Worm (Caenorhabditis elegans): Measurements from ENCODE around the gene srd-12.
A peak's percentile ranks its signal among the peaks of the same experiment; 100 is the strongest.

Gene srd-12

ce11 chrIV:5587964-5588860 lies 41.8 kb downstream of the srd-12 start:
- TF ChIP-seq lsy-2 (tag; optimal IDR thresholded peaks at IDR 0.05), result peak in 1 of 2 experiments; percentile 54
- peak; percentile 32 for TF ChIP-seq snpc-4 (tag; optimal IDR thresholded peaks at IDR 0.05)
- no peak for TF ChIP-seq lin-13 (GFP tag; optimal IDR thresholded peaks at IDR 0.05)
- peak in 1 of 2 experiments; percentile 7 for TF ChIP-seq lin-35 (GFP tag; optimal IDR thresholded peaks at IDR 0.05)
- TF ChIP-seq unc-130 (tag; optimal IDR thresholded peaks at IDR 0.05), result no peak
- TF ChIP-seq efl-1 (optimal IDR thresholded peaks at IDR 0.05), result no peak
- TF ChIP-seq efl-1 (GFP tag; optimal IDR thresholded peaks at IDR 0.05 in 1 of 2), result peak in 1 of 2 experiments; percentile 59
- no peak for TF ChIP-seq ces-1 (GFP tag; optimal IDR thresholded peaks at IDR 0.05)
- TF ChIP-seq mdl-1 (tag; optimal IDR thresholded peaks at IDR 0.05), result no peak
- TF ChIP-seq skn-1 (tag; optimal IDR thresholded peaks at IDR 0.05), result peak; percentile 26
- no peak for TF ChIP-seq lin-15B (tag; optimal IDR thresholded peaks at IDR 0.05)
- TF ChIP-seq ztf-4 (tag; optimal IDR thresholded peaks at IDR 0.05), result no peak
- TF ChIP-seq swsn-7 (tag; optimal IDR thresholded peaks at IDR 0.05), result no peak

- TF ChIP-seq zag-1 (tag; optimal IDR thresholded peaks at IDR 0.05), result no peak
- peak; percentile 38 for TF ChIP-seq nhr-20 (tag; optimal IDR thresholded peaks at IDR 0.05)
- TF ChIP-seq skn-1 (tag; optimal IDR thresholded peaks at IDR 0.05), result peak; percentile 46
- TF ChIP-seq C34B4.2 (tag; optimal IDR thresholded peaks at IDR 0.05), result no peak
- TF ChIP-seq unc-30 (tag; optimal IDR thresholded peaks at IDR 0.05), result no peak
- TF ChIP-seq lin-13 (GFP tag; optimal IDR thresholded peaks at IDR 0.05), result peak; percentile 1
- no peak for TF ChIP-seq xbp-1 (tag; optimal IDR thresholded peaks at IDR 0.05)
- peak; percentile 27 for TF ChIP-seq mep-1 (tag; optimal IDR thresholded peaks at IDR 0.05)
- TF ChIP-seq lin-35 (GFP tag; optimal IDR thresholded peaks at IDR 0.05), result peak in 1 of 2 experiments; percentile 48
- no peak for TF ChIP-seq tbx-2 (tag; optimal IDR thresholded peaks at IDR 0.05)
- TF ChIP-seq lin-14 (GFP tag; optimal IDR thresholded peaks at IDR 0.05), result peak; percentile 82
- no peak for TF ChIP-seq unc-62 (GFP tag; optimal IDR thresholded peaks at IDR 0.05)
- no peak for TF ChIP-seq lin-15B (tag; optimal IDR thresholded peaks at IDR 0.05)
- TF ChIP-seq dsc-1 (tag; optimal IDR thresholded peaks at IDR 0.05), result no peak
- TF ChIP-seq ama-1 (optimal IDR thresholded peaks at IDR 0.05), result no peak
- peak; percentile 95 for TF ChIP-seq nhr-85 (tag)
- no peak for TF ChIP-seq elt-2 (tag; optimal IDR thresholded peaks at IDR 0.05)
- TF ChIP-seq blmp-1 (tag; optimal IDR thresholded peaks at IDR 0.05), result peak; percentile 48
- peak; percentile 30 for TF ChIP-seq nhr-90 (tag; optimal IDR thresholded peaks at IDR 0.05; ENCODE audit: poor library complexity)
- TF ChIP-seq F16B12.6 (tag; optimal IDR thresholded peaks at IDR 0.05), result no peak
- no peak for TF ChIP-seq egl-27 (tag; optimal IDR thresholded peaks at IDR 0.05)
- TF ChIP-seq zip-4 (GFP tag; optimal IDR thresholded peaks at IDR 0.05), result no peak
- TF ChIP-seq nhr-47 (tag; optimal IDR thresholded peaks at IDR 0.05), result peak; percentile 1
- no peak for TF ChIP-seq ces-1 (GFP tag; optimal IDR thresholded peaks at IDR 0.05)
- TF ChIP-seq ceh-8 (GFP tag; optimal IDR thresholded peaks at IDR 0.05), result peak; percentile 36
- peak in 1 of 6 experiments; percentile 8 for TF ChIP-seq elt-3 (tag; optimal IDR thresholded peaks at IDR 0.05)
- TF ChIP-seq jun-1 (tag; optimal IDR thresholded peaks at IDR 0.05), result no peak
- peak in 1 of 3 experiments; percentile 14 for TF ChIP-seq dpl-1 (GFP tag; optimal IDR thresholded peaks at IDR 0.05)
- TF ChIP-seq sup-37 (GFP tag; optimal IDR thresholded peaks at IDR 0.05), result no peak
- no peak for TF ChIP-seq ceh-63 (GFP tag; optimal IDR thresholded peaks at IDR 0.05)
- TF ChIP-seq lin-39 (tag; optimal IDR thresholded peaks at IDR 0.05), result no peak
- TF ChIP-seq nhr-71 (tag; optimal IDR thresholded peaks at IDR 0.05), result peak; percentile 62
- 0 out of 2 replicates have a peak, but pooled peaks have one; percentile 17 for TF ChIP-seq ceh-88 (GFP tag; IDR thresholded peaks at IDR 0.05)
- TF ChIP-seq lsy-2 (tag; optimal IDR thresholded peaks at IDR 0.05), result peak; percentile 11 to 64
- TF ChIP-seq hpl-2 (GFP tag; optimal IDR thresholded peaks at IDR 0.05), result no peak
- TF ChIP-seq snu-23 (GFP tag; optimal IDR thresholded peaks at IDR 0.05), result peak; percentile 47
- TF ChIP-seq swsn-7 (tag; optimal IDR thresholded peaks at IDR 0.05), result peak; percentile 24
These were observed 43.7 kb downstream of the srd-12 start for ce11 chrIV:5586320-5586720.
